Worm (Caenorhabditis elegans) whole organism, L4 larva: Measurements from ENCODE around the gene C49A9.1.

ENCODE experiments used
- D1046.2 ChIP-seq: fragments of 200-800 bp; sonication (Bioruptor generic); IDR thresholded peaks from 2 replicates; pipeline ENCODE4 v1.3.6; 2022; ENCODE audit warnings: missing genetic modification characterization, missing compliant biosample characterization
- F10B5.3 ChIP-seq: sonication (generic microtip); optimal IDR thresholded peaks from 2 replicates; lab custom pipeline; 2016; ENCODE audit warnings: mild to moderate bottlenecking, missing genetic modification characterization, missing compliant biosample characterization
- F44E2.7 ChIP-seq: fragments of 200-800 bp; sonication (Bioruptor generic); IDR thresholded peaks from 2 replicates; pipeline ENCODE4 v2.1.2; 2022; ENCODE audit warnings: missing genetic modification characterization, missing compliant biosample characterization
- R02D3.7 ChIP-seq: fragments of 150-350 bp; sonication (generic microtip); optimal IDR thresholded peaks from 3 replicates; lab custom pipeline; 2014; ENCODE audit warnings: missing biosample characterization, missing genetic modification characterization
- T26A8.4 ChIP-seq: fragments of 200-800 bp; sonication (Bioruptor generic); IDR thresholded peaks from 2 replicates; pipeline ENCODE4 v1.3.6; 2022; ENCODE audit warnings: missing genetic modification characterization, missing compliant biosample characterization
- Y105C5A.15 ChIP-seq: fragments of 200-800 bp; sonication (Bioruptor generic); IDR thresholded peaks from 2 replicates; pipeline ENCODE4 v1.3.6; 2022; ENCODE audit warnings: missing genetic modification characterization, missing compliant biosample characterization
- aly-2 ChIP-seq: sonication (generic microtip); optimal IDR thresholded peaks from 2 replicates; lab custom pipeline; 2018; ENCODE audit warnings: missing biosample characterization, missing genetic modification characterization
- ceh-28 ChIP-seq: fragments of 150-350 bp; optimal IDR thresholded peaks from 2 replicates; lab custom pipeline; 2014; ENCODE audit warnings: missing biosample characterization, missing genetic modification reagents, missing genetic modification characterization
- ceh-82 ChIP-seq: sonication (generic microtip); optimal IDR thresholded peaks from 2 replicates; lab custom pipeline; 2017; ENCODE audit warnings: missing biosample characterization, missing genetic modification characterization
- ces-1 ChIP-seq: fragments of 150-350 bp; sonication (generic microtip); optimal IDR thresholded peaks from 4 replicates; lab custom pipeline; 2014; ENCODE audit warnings: missing biosample characterization, missing genetic modification reagents, missing genetic modification characterization
- daf-16 ChIP-seq, 3 experiments: sonication (generic microtip); optimal IDR thresholded peaks; 2 replicates each; lab custom pipeline; 2016 to 2017; ENCODE audit warnings: missing genetic modification characterization in 3 of 3, missing genetic modification reagents in 3 of 3, mild to moderate bottlenecking in 2 of 3, missing compliant biosample characterization in 2 of 3, missing biosample characterization in 1 of 3, moderate library complexity in 1 of 3
- daf-19 ChIP-seq: fragments of 200-800 bp; sonication (Bioruptor generic); conservative IDR thresholded peaks from 2 replicates; pipeline ENCODE4 v1.3.6; 2022; ENCODE audit warnings: missing genetic modification characterization, missing compliant biosample characterization
- dmd-6 ChIP-seq: fragments of 200-800 bp; sonication (Bioruptor generic); IDR thresholded peaks from 2 replicates; pipeline ENCODE4 v1.3.6; 2022; ENCODE audit warnings: missing genetic modification reagents, missing genetic modification characterization, missing compliant biosample characterization
- dmd-8 ChIP-seq: fragments of 200-800 bp; sonication (Bioruptor generic); IDR thresholded peaks from 2 replicates; pipeline ENCODE4 v1.3.6; 2022; ENCODE audit warnings: missing genetic modification characterization, missing compliant biosample characterization
- dpl-1 ChIP-seq: fragments of 150-350 bp; optimal IDR thresholded peaks from 2 replicates; lab custom pipeline; 2014; ENCODE audit warnings: missing biosample characterization, missing genetic modification reagents, missing genetic modification characterization
- duxl-1 ChIP-seq: sonication (generic microtip); optimal IDR thresholded peaks from 2 replicates; lab custom pipeline; 2016; ENCODE audit warnings: mild to moderate bottlenecking, missing genetic modification characterization, moderate library complexity, missing compliant biosample characterization; ENCODE audit not compliant: poor library complexity
- dve-1 ChIP-seq: sonication (generic microtip); optimal IDR thresholded peaks from 2 replicates; lab custom pipeline; 2017; ENCODE audit warnings: antibody characterized with exemption, mild to moderate bottlenecking, missing genetic modification characterization, missing compliant biosample characterization; ENCODE audit not compliant: insufficient read depth
- egl-27 ChIP-seq: sonication (generic microtip); optimal IDR thresholded peaks from 3 replicates; lab custom pipeline; 2017; ENCODE audit warnings: missing biosample characterization, missing genetic modification reagents, missing genetic modification characterization
- egl-43 ChIP-seq: fragments of 200-800 bp; sonication (Bioruptor generic); IDR thresholded peaks from 2 replicates; pipeline ENCODE4 v1.3.6; 2022; ENCODE audit warnings: missing genetic modification reagents, missing genetic modification characterization, missing compliant biosample characterization
- fkh-10 ChIP-seq: fragments of 150-350 bp; optimal IDR thresholded peaks from 2 replicates; lab custom pipeline; 2014; ENCODE audit warnings: missing biosample characterization, missing genetic modification reagents, missing genetic modification characterization
- hif-1 ChIP-seq, 2 experiments: sonication (generic microtip); optimal IDR thresholded peaks; 2 replicates each; lab custom pipeline; 2016 to 2017; ENCODE audit warnings: missing compliant biosample characterization in 2 of 2, missing genetic modification characterization in 2 of 2, missing genetic modification reagents in 2 of 2, missing genotype in 2 of 2, mild to moderate bottlenecking in 1 of 2
- hlh-11 ChIP-seq: fragments of 200-800 bp; sonication (Bioruptor generic); optimal IDR thresholded peaks from 2 replicates; lab custom pipeline; 2018; ENCODE audit warnings: mild to moderate bottlenecking, missing genetic modification characterization, missing compliant biosample characterization
- lin-1 ChIP-seq: fragments of 200-800 bp; sonication (Bioruptor generic); IDR thresholded peaks from 2 replicates; pipeline ENCODE4 v1.3.6; 2022; ENCODE audit warnings: missing genetic modification reagents, missing genetic modification characterization, missing compliant biosample characterization
- lin-13 ChIP-seq: fragments of 150-350 bp; optimal IDR thresholded peaks from 2 replicates; lab custom pipeline; 2014; ENCODE audit warnings: missing biosample characterization, missing genetic modification reagents, missing genetic modification characterization
- lin-38 ChIP-seq: fragments of 200-800 bp; sonication (Bioruptor generic); IDR thresholded peaks from 2 replicates; pipeline ENCODE4 v1.3.6; 2022; ENCODE audit warnings: missing genetic modification reagents, missing genetic modification characterization, missing compliant biosample characterization
- lin-39 ChIP-seq: fragments of 150-350 bp; optimal IDR thresholded peaks from 2 replicates; lab custom pipeline; 2014; ENCODE audit warnings: missing biosample characterization, missing genetic modification reagents, missing genetic modification characterization
- lir-3 ChIP-seq: sonication (generic microtip); optimal IDR thresholded peaks from 2 replicates; lab custom pipeline; 2016; ENCODE audit warnings: mild to moderate bottlenecking, missing genetic modification characterization, missing compliant biosample characterization
- lsy-2 ChIP-seq, 2 experiments: fragments of 150-350 bp in 1 of 2; sonication (generic microtip) in 1 of 2; optimal IDR thresholded peaks; 2 replicates each; lab custom pipeline; 2014 to 2017; ENCODE audit warnings: missing biosample characterization in 2 of 2, missing genetic modification characterization in 2 of 2
- mdt-29 ChIP-seq: fragments of 200-800 bp; sonication (Bioruptor generic); IDR thresholded peaks from 2 replicates; pipeline ENCODE4 v1.3.6; 2022; ENCODE audit warnings: missing genetic modification reagents, missing genetic modification characterization, missing compliant biosample characterization
- mxl-2 ChIP-seq: fragments of 200-800 bp; sonication (Bioruptor generic); conservative IDR thresholded peaks from 2 replicates; pipeline ENCODE4 v1.3.6; 2022; ENCODE audit warnings: missing genetic modification reagents, missing genetic modification characterization, missing compliant biosample characterization
- nhr-11 ChIP-seq: fragments of 150-350 bp; optimal IDR thresholded peaks from 2 replicates; lab custom pipeline; 2014; ENCODE audit warnings: missing biosample characterization, missing genetic modification characterization
- nhr-25 ChIP-seq: sonication (generic microtip); optimal IDR thresholded peaks from 2 replicates; lab custom pipeline; 2017; ENCODE audit warnings: missing genetic modification characterization, mild to moderate bottlenecking, missing compliant biosample characterization, antibody characterized with exemption, moderate library complexity, borderline replicate concordance; ENCODE audit not compliant: insufficient read depth
- nhr-28 ChIP-seq: fragments of 150-350 bp; optimal IDR thresholded peaks from 2 replicates; lab custom pipeline; 2014; ENCODE audit warnings: missing biosample characterization, missing genetic modification characterization
- nhr-76 ChIP-seq: fragments of 150-350 bp; optimal IDR thresholded peaks from 2 replicates; lab custom pipeline; 2014; ENCODE audit warnings: missing biosample characterization, missing genetic modification characterization
- pha-4 ChIP-seq, 2 experiments: fragments of 150-350 bp in 1 of 2; fragments of 200-800 bp in 1 of 2; sonication (Bioruptor generic) in 1 of 2; IDR thresholded peaks in 1 of 2; optimal IDR thresholded peaks in 1 of 2; 2 replicates each; pipeline versions ENCODE4 v1.3.6 to Lab custom; 2014 to 2022; ENCODE audit warnings: missing genetic modification characterization in 2 of 2, missing genetic modification reagents in 2 of 2, missing biosample characterization in 1 of 2, missing compliant biosample characterization in 1 of 2
- php-3 ChIP-seq: fragments of 200-800 bp; sonication (Bioruptor generic); IDR thresholded peaks from 2 replicates; pipeline ENCODE4 v1.3.6; 2022; ENCODE audit warnings: missing genetic modification reagents, missing genetic modification characterization, missing compliant biosample characterization
- pqm-1 ChIP-seq: sonication (generic microtip); optimal IDR thresholded peaks from 2 replicates; lab custom pipeline; 2017; ENCODE audit warnings: missing biosample characterization, missing genetic modification characterization
- skn-1 ChIP-seq: fragments of 150-350 bp; optimal IDR thresholded peaks from 2 replicates; lab custom pipeline; 2014; ENCODE audit warnings: missing biosample characterization, missing genetic modification characterization
- snpc-1.2 ChIP-seq: fragments of 200-800 bp; sonication (Bioruptor generic); IDR thresholded peaks from 2 replicates; pipeline ENCODE4 v1.3.6; 2022; ENCODE audit warnings: missing genetic modification reagents, missing genetic modification characterization, missing compliant biosample characterization
- spr-1 ChIP-seq: sonication (generic microtip); optimal IDR thresholded peaks from 2 replicates; lab custom pipeline; 2016; ENCODE audit warnings: mild to moderate bottlenecking, missing genetic modification characterization, missing compliant biosample characterization
- spr-3 ChIP-seq: fragments of 200-800 bp; sonication (Bioruptor generic); optimal IDR thresholded peaks from 2 replicates; lab custom pipeline; 2018; ENCODE audit warnings: mild to moderate bottlenecking, missing genetic modification characterization, missing compliant biosample characterization
- tag-97 ChIP-seq: fragments of 200-800 bp; sonication (Bioruptor generic); IDR thresholded peaks from 2 replicates; pipeline ENCODE4 v1.3.6; 2022; ENCODE audit warnings: missing genetic modification characterization, missing compliant biosample characterization
- tra-1 ChIP-seq: fragments of 200-800 bp; sonication (Bioruptor generic); IDR thresholded peaks from 2 replicates; pipeline ENCODE4 v1.3.6; 2022; ENCODE audit warnings: missing genetic modification reagents, missing genetic modification characterization, missing compliant biosample characterization
- unc-39 ChIP-seq: sonication (generic microtip); optimal IDR thresholded peaks from 2 replicates; lab custom pipeline; 2017; ENCODE audit warnings: missing biosample characterization, missing genetic modification characterization
- vab-7 ChIP-seq: fragments of 200-800 bp; sonication (Bioruptor generic); IDR thresholded peaks from 2 replicates; pipeline ENCODE4 v1.3.6; 2022; ENCODE audit warnings: missing genetic modification reagents, missing genetic modification characterization, missing compliant biosample characterization
- zag-1 ChIP-seq: fragments of 150-350 bp; optimal IDR thresholded peaks from 2 replicates; lab custom pipeline; 2014; ENCODE audit warnings: missing biosample characterization, missing genetic modification characterization
- zfp-3 ChIP-seq: fragments of 200-800 bp; sonication (Bioruptor generic); conservative IDR thresholded peaks from 2 replicates; pipeline ENCODE4 v1.3.6; 2022; ENCODE audit warnings: missing genetic modification reagents, missing genetic modification characterization, missing compliant biosample characterization
- zip-11 ChIP-seq: fragments of 200-800 bp; sonication (Bioruptor generic); IDR thresholded peaks from 2 replicates; pipeline ENCODE4 v1.3.6; 2022; ENCODE audit warnings: missing genetic modification characterization, missing compliant biosample characterization
- ztf-11 ChIP-seq: fragments of 150-350 bp; optimal IDR thresholded peaks from 2 replicates; lab custom pipeline; 2014; ENCODE audit warnings: missing biosample characterization, missing genetic modification characterization

The C49A9.1 gene

ce11 chrIV:6239993-6240392 lies 12.0 kb downstream of the C49A9.1 start, which contains the start of gene F58F9.9:
Gene F58F9.9, plus strand, starts transcription at chrIV:6240293.
- TF ChIP-seq zip-11 (no peak), lsy-2 (tag; optimal IDR thresholded peaks at IDR 0.05; lab: Kevin White, UChicago) (no peak), aly-2 (tag; lab: Kevin White, UChicago) (no peak), daf-19 (no peak), Y105C5A.15 (GFP tag; lab: Robert Waterston, UW) (no peak), zag-1 (tag; lab: Kevin White, UChicago) (no peak), nhr-25 (no peak), unc-39 (tag; lab: Kevin White, UChicago) (no peak), nhr-11 (tag; lab: Kevin White, UChicago) (no peak), spr-1 (no peak), nhr-76 (tag; lab: Kevin White, UChicago) (no peak), ces-1 (GFP tag; lab: Kevin White, UChicago) (no peak), duxl-1 (no peak), daf-16 (GFP tag; optimal IDR thresholded peaks at IDR 0.05; lab: Kevin White, UChicago) (no peak), daf-16 (tag; optimal IDR thresholded peaks at IDR 0.05; lab: Kevin White, UChicago) (no peak), lir-3 (tag; lab: Kevin White, UChicago) (no peak), F44E2.7 (no peak), spr-3 (GFP tag; lab: Kevin White, UChicago) (no peak), skn-1 (tag; lab: Kevin White, UChicago) (no peak), egl-27 (no peak), php-3 (GFP tag; lab: Robert Waterston, UW) (no peak)

DNA sequence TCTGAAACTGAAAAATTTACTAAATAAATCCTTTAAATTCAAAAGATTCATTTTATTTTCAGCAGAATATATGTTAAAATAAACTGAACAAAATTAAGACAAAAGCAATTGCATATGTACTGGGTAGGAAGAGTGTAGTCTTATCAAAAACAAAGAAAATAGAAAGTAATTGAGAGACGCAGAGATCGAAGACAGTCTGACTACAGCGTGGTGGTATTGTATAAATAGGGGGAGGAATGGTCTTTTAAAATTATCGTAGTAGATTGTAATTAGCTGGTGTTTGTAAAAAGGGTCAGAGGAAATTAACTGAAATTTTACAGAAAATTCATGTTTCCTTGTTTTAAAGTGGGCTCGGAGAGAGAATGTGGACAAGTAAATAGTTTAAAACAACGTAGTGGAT lies 20.5 kb downstream of the C49A9.1 start, which contains the start of gene acox-3:
TSS of gene acox-3 (minus strand) at position 7 of the 400 bp plus-strand sequence.
- TF ChIP-seq egl-43 (GFP tag; lab: Robert Waterston, UW) (no peak), fkh-10 (GFP tag; lab: Kevin White, UChicago) (no peak), pha-4 (GFP tag; IDR thresholded peaks at IDR 0.05; lab: Robert Waterston, UW) (no peak), pha-4 (tag; optimal IDR thresholded peaks at IDR 0.05; lab: Kevin White, UChicago) (no peak), egl-27 (no peak), nhr-76 (tag; lab: Kevin White, UChicago) (no peak), mxl-2 (no peak), lin-13 (GFP tag; lab: Kevin White, UChicago) (no peak), tag-97 (GFP tag; lab: Robert Waterston, UW) (no peak), ceh-28 (tag; lab: Kevin White, UChicago) (no peak), T26A8.4 (no peak), zfp-3 (GFP tag; lab: Robert Waterston, UW) (no peak), dmd-6 (0 out of 2 replicates have a peak, but pooled peaks have one; percentile 13), lin-39 (tag; lab: Kevin White, UChicago) (no peak), dve-1 (tag; lab: Kevin White, UChicago) (peak; percentile 40), hif-1 (tag; optimal IDR thresholded peaks at IDR 0.05; lab: Kevin White, UChicago) (no peak), nhr-25 (no peak), D1046.2 (GFP tag; lab: Robert Waterston, UW) (no peak), mdt-29 (GFP tag; lab: Robert Waterston, UW) (no peak), hlh-11 (no peak), vab-7 (GFP tag; lab: Robert Waterston, UW) (no peak), lin-38 (GFP tag; lab: Robert Waterston, UW) (no peak), F10B5.3 (tag; lab: Kevin White, UChicago) (no peak), skn-1 (tag; lab: Kevin White, UChicago) (no peak), snpc-1.2 (no peak), ztf-11 (tag; lab: Kevin White, UChicago) (no peak), tra-1 (GFP tag; lab: Robert Waterston, UW) (no peak), lin-1 (no peak), ceh-82 (tag; lab: Kevin White, UChicago) (no peak), R02D3.7 (no peak), dpl-1 (no peak), dmd-8 (GFP tag; lab: Robert Waterston, UW) (no peak), lsy-2 (tag; optimal IDR thresholded peaks at IDR 0.05; lab: Kevin White, UChicago) (no peak), pqm-1 (tag; lab: Kevin White, UChicago) (peak; percentile 53), nhr-28 (tag; lab: Kevin White, UChicago) (peak; percentile 66), daf-16 (GFP tag; optimal IDR thresholded peaks at IDR 0.05; lab: Kevin White, UChicago) (no peak), daf-16 (tag; optimal IDR thresholded peaks at IDR 0.05; lab: Kevin White, UChicago) (peak; percentile 88)
